Worm (Caenorhabditis elegans) whole organism, L2 larva: ENCODE measurements around the gene nduf-11.

ENCODE experiments used
- F13H6.1 ChIP-seq: sonication (generic microtip); optimal IDR thresholded peaks from 2 replicates; lab custom pipeline; 2016; ENCODE audit warnings: missing genetic modification characterization, missing compliant biosample characterization
- ceh-82 ChIP-seq: fragments of 150-350 bp; optimal IDR thresholded peaks from 2 replicates; lab custom pipeline; 2014; ENCODE audit warnings: missing biosample characterization, missing genetic modification characterization
- egl-27 ChIP-seq: sonication (generic microtip); optimal IDR thresholded peaks from 3 replicates; lab custom pipeline; 2017; ENCODE audit warnings: missing biosample characterization, missing genetic modification reagents, missing genetic modification characterization
- sem-4 ChIP-seq: fragments of 150-350 bp; optimal IDR thresholded peaks from 2 replicates; lab custom pipeline; 2014; ENCODE audit warnings: missing biosample characterization, missing genetic modification reagents, missing genetic modification characterization
- unc-55 ChIP-seq: fragments of 150-350 bp; sonication (generic microtip); optimal IDR thresholded peaks from 3 replicates; lab custom pipeline; 2014; ENCODE audit warnings: missing biosample characterization, missing genetic modification reagents, missing genetic modification characterization
- zag-1 ChIP-seq: fragments of 150-350 bp; optimal IDR thresholded peaks from 2 replicates; lab custom pipeline; 2014; ENCODE audit warnings: missing biosample characterization, missing genetic modification characterization

DNA sequence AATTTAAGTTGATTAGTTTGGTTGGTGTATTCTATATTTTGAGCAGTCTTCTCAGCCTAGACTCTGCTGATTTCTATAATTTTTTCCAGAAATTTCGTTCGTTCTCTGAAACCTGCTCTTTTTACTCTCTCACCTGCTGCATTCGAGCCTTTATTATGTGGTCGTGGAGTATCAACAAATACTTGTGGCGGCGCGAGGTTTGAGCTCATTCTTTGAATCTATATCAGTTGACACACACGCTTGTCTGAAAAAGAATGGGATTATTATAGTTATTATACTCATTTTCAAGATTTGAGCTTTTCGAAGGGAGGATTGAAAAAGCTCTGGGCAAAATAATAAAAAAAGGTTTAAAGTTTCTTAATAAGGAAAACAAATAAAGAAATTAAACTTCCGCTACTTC, 30.6 kb upstream of the nduf-11 start:
- no peak for TF ChIP-seq zag-1 (tag; lab: Kevin White, UChicago)
- no peak for TF ChIP-seq sem-4
- TF ChIP-seq F13H6.1 (tag; lab: Kevin White, UChicago) = no peak
- no peak for TF ChIP-seq ceh-82
- TF ChIP-seq unc-55 = no peak
- no peak for TF ChIP-seq egl-27
